Worm (Caenorhabditis elegans) whole organism, L1 larva: ENCODE data around the gene F01D5.10.
A peak's percentile ranks its signal among the peaks of the same experiment; 100 is the strongest.

ENCODE experiments used
- blmp-1 ChIP-seq: fragments of 150-350 bp; optimal IDR thresholded peaks from 2 replicates; lab custom pipeline; 2014; ENCODE audit warnings: missing biosample characterization, missing genetic modification characterization
- ceh-63 ChIP-seq: fragments of 200-800 bp; sonication (Bioruptor generic); optimal IDR thresholded peaks from 2 replicates; lab custom pipeline; 2018; ENCODE audit warnings: mild to moderate bottlenecking, missing genetic modification characterization, missing compliant biosample characterization
- ceh-8 ChIP-seq: fragments of 200-800 bp; sonication (Bioruptor generic); optimal IDR thresholded peaks from 2 replicates; lab custom pipeline; 2018; ENCODE audit warnings: mild to moderate bottlenecking, missing genetic modification characterization, moderate library complexity, missing compliant biosample characterization
- ceh-82 ChIP-seq, 3 experiments: fragments of 150-350 bp in 1 of 3; sonication (generic microtip) in 2 of 3; optimal IDR thresholded peaks; 2 replicates each; lab custom pipeline; 2014 to 2017; ENCODE audit warnings: missing biosample characterization in 3 of 3, missing genetic modification characterization in 3 of 3
- ces-1 ChIP-seq: fragments of 150-350 bp; optimal IDR thresholded peaks from 2 replicates; lab custom pipeline; 2014; ENCODE audit warnings: missing biosample characterization, missing genetic modification reagents, missing genetic modification characterization
- efl-1 ChIP-seq, 4 experiments: fragments of 150-350 bp; optimal IDR thresholded peaks in 3 of 4; peaks in 1 of 4; 1 replicate in 1 of 4; 2 replicates in 3 of 4; lab custom pipeline; 2014; ENCODE audit warnings: missing biosample characterization in 2 of 4, missing genetic modification characterization in 2 of 4, missing genetic modification reagents in 2 of 4
- elt-2 ChIP-seq: sonication (generic microtip); optimal IDR thresholded peaks from 2 replicates; lab custom pipeline; 2016; ENCODE audit warnings: missing genetic modification characterization, mild to moderate bottlenecking, inconsistent platforms, missing compliant biosample characterization, missing genetic modification reagents
- ets-5 ChIP-seq: fragments of 200-800 bp; sonication (Bioruptor generic); IDR thresholded peaks from 2 replicates; pipeline ENCODE4 v1.3.6; 2022; ENCODE audit warnings: missing genetic modification characterization, missing compliant biosample characterization
- fkh-10 ChIP-seq: sonication (generic microtip); optimal IDR thresholded peaks from 2 replicates; lab custom pipeline; 2017; ENCODE audit warnings: missing biosample characterization, missing genetic modification reagents, missing genetic modification characterization
- hlh-4 ChIP-seq: sonication (generic microtip); optimal IDR thresholded peaks from 2 replicates; lab custom pipeline; 2016; ENCODE audit warnings: mild to moderate bottlenecking, missing genetic modification characterization, missing compliant biosample characterization
- irx-1 ChIP-seq: sonication (generic microtip); optimal IDR thresholded peaks from 2 replicates; lab custom pipeline; 2016; ENCODE audit warnings: missing genetic modification characterization, missing compliant biosample characterization
- isw-1 ChIP-seq: fragments of 200-800 bp; sonication (Bioruptor generic); IDR thresholded peaks from 2 replicates; pipeline ENCODE4 v1.3.6; 2022; ENCODE audit warnings: missing genetic modification characterization, missing compliant biosample characterization
- lin-35 ChIP-seq, 2 experiments: fragments of 150-350 bp; optimal IDR thresholded peaks; 2 replicates each; lab custom pipeline; 2014; ENCODE audit warnings: missing biosample characterization in 2 of 2, missing genetic modification characterization in 2 of 2, missing genetic modification reagents in 2 of 2
- lir-3 ChIP-seq: sonication (generic microtip); optimal IDR thresholded peaks from 2 replicates; lab custom pipeline; 2016; ENCODE audit warnings: mild to moderate bottlenecking, missing genetic modification characterization, moderate library complexity, missing compliant biosample characterization; ENCODE audit not compliant: poor library complexity
- lsy-2 ChIP-seq, 2 experiments: fragments of 150-350 bp; optimal IDR thresholded peaks; 2 replicates each; lab custom pipeline; 2014; ENCODE audit warnings: missing biosample characterization in 2 of 2, missing genetic modification characterization in 2 of 2
- mab-9 ChIP-seq: fragments of 200-800 bp; sonication (Bioruptor generic); IDR thresholded peaks from 2 replicates; pipeline ENCODE4 v1.3.6; 2022; ENCODE audit warnings: missing genetic modification reagents, missing genetic modification characterization, missing compliant biosample characterization
- mdl-1 ChIP-seq, 2 experiments: fragments of 150-350 bp; optimal IDR thresholded peaks; 2 replicates each; lab custom pipeline; 2014 to 2017; ENCODE audit warnings: missing biosample characterization in 2 of 2, missing genetic modification characterization in 2 of 2, inconsistent platforms in 1 of 2
- nhr-11 ChIP-seq: fragments of 150-350 bp; optimal IDR thresholded peaks from 2 replicates; lab custom pipeline; 2014; ENCODE audit warnings: missing biosample characterization, missing genetic modification characterization
- nhr-71 ChIP-seq: sonication (generic microtip); optimal IDR thresholded peaks from 2 replicates; lab custom pipeline; 2016; ENCODE audit warnings: mild to moderate bottlenecking, missing genetic modification characterization, moderate library complexity, missing compliant biosample characterization
- nhr-77 ChIP-seq: fragments of 150-350 bp; optimal IDR thresholded peaks from 2 replicates; lab custom pipeline; 2014; ENCODE audit warnings: missing biosample characterization, missing genetic modification characterization
- nhr-84 ChIP-seq: sonication (generic microtip); optimal IDR thresholded peaks from 2 replicates; lab custom pipeline; 2017; ENCODE audit warnings: missing biosample characterization, missing genetic modification characterization
- pag-3 ChIP-seq: sonication (generic microtip); optimal IDR thresholded peaks from 2 replicates; lab custom pipeline; 2017; ENCODE audit warnings: missing genetic modification characterization, mild to moderate bottlenecking, missing compliant biosample characterization, antibody characterized with exemption, borderline replicate concordance; ENCODE audit not compliant: insufficient read depth
- pqm-1 ChIP-seq: sonication (generic microtip); optimal IDR thresholded peaks from 3 replicates; lab custom pipeline; 2017; ENCODE audit warnings: missing biosample characterization, missing genetic modification characterization
- rnt-1 ChIP-seq: sonication (generic microtip); optimal IDR thresholded peaks from 2 replicates; lab custom pipeline; 2016; ENCODE audit warnings: mild to moderate bottlenecking, missing genetic modification characterization, moderate library complexity, missing compliant biosample characterization
- skn-1 ChIP-seq: fragments of 150-350 bp; optimal IDR thresholded peaks from 2 replicates; lab custom pipeline; 2014; ENCODE audit warnings: missing biosample characterization, missing genetic modification characterization
- sox-4 ChIP-seq: sonication (generic microtip); optimal IDR thresholded peaks from 2 replicates; lab custom pipeline; 2016; ENCODE audit warnings: missing genetic modification characterization, missing compliant biosample characterization
- sptf-1 ChIP-seq: fragments of 150-350 bp; optimal IDR thresholded peaks from 2 replicates; lab custom pipeline; 2014; ENCODE audit warnings: missing biosample characterization, missing genetic modification characterization
- sup-37 ChIP-seq: fragments of 200-800 bp; sonication (Bioruptor generic); optimal IDR thresholded peaks from 2 replicates; lab custom pipeline; 2018; ENCODE audit warnings: mild to moderate bottlenecking, missing genetic modification characterization, missing compliant biosample characterization
- tbx-2 ChIP-seq: sonication (generic microtip); optimal IDR thresholded peaks from 2 replicates; lab custom pipeline; 2016; ENCODE audit warnings: missing genetic modification characterization, missing compliant biosample characterization
- unc-62 ChIP-seq: fragments of 150-350 bp; optimal IDR thresholded peaks from 2 replicates; lab custom pipeline; 2014; ENCODE audit warnings: missing biosample characterization, missing genetic modification reagents, missing genetic modification characterization
- unc-86 ChIP-seq: sonication (generic microtip); optimal IDR thresholded peaks from 2 replicates; lab custom pipeline; 2016; ENCODE audit warnings: missing genetic modification characterization, missing compliant biosample characterization
- unc-98 ChIP-seq: fragments of 200-800 bp; sonication (Bioruptor generic); IDR thresholded peaks from 2 replicates; pipeline ENCODE4 v1.3.6; 2022; ENCODE audit warnings: missing genetic modification characterization, missing compliant biosample characterization
- vab-15 ChIP-seq: sonication (generic microtip); optimal IDR thresholded peaks from 2 replicates; lab custom pipeline; 2017; ENCODE audit warnings: missing genotype, mild to moderate bottlenecking, missing genetic modification characterization, missing compliant biosample characterization
- xbp-1 ChIP-seq: sonication (generic microtip); optimal IDR thresholded peaks from 2 replicates; lab custom pipeline; 2016; ENCODE audit warnings: missing genetic modification characterization, missing compliant biosample characterization
- zag-1 ChIP-seq: fragments of 150-350 bp; optimal IDR thresholded peaks from 2 replicates; lab custom pipeline; 2014; ENCODE audit warnings: missing biosample characterization, missing genetic modification characterization
- ztf-4 ChIP-seq: fragments of 150-350 bp; optimal IDR thresholded peaks from 2 replicates; lab custom pipeline; 2014; ENCODE audit warnings: missing biosample characterization, missing genetic modification characterization

The F01D5.10 gene

ce11 chrII:14034559-14034958 lies 13.4 kb upstream of the F01D5.10 start:
- no peak for TF ChIP-seq sptf-1 (tag; lab: Kevin White, UChicago)
- no peak for TF ChIP-seq mdl-1 (tag; optimal IDR thresholded peaks at IDR 0.05; lab: Kevin White, UChicago)
- TF ChIP-seq unc-86 (tag; lab: Kevin White, UChicago): no peak
- TF ChIP-seq nhr-84 (tag; lab: Kevin White, UChicago): no peak
- no peak for TF ChIP-seq ceh-63 (GFP tag; lab: Kevin White, UChicago)
- no peak for TF ChIP-seq lir-3 (tag; lab: Kevin White, UChicago)
- TF ChIP-seq tbx-2 (tag; lab: Kevin White, UChicago): no peak
- TF ChIP-seq blmp-1 (tag; lab: Kevin White, UChicago): no peak
- no peak for TF ChIP-seq xbp-1 (tag; lab: Kevin White, UChicago)
- no peak for TF ChIP-seq skn-1 (tag; lab: Kevin White, UChicago)
- TF ChIP-seq unc-98: no peak
- no peak for TF ChIP-seq rnt-1 (tag; lab: Kevin White, UChicago)
- no peak for TF ChIP-seq elt-2 (tag; lab: Kevin White, UChicago)
- no peak for TF ChIP-seq sox-4 (tag; lab: Kevin White, UChicago)
- TF ChIP-seq irx-1: no peak
- TF ChIP-seq vab-15 (tag; lab: Kevin White, UChicago): no peak

- TF ChIP-seq ets-5: no peak
- no peak for TF ChIP-seq pqm-1 (tag; lab: Kevin White, UChicago)
- TF ChIP-seq efl-1 (optimal IDR thresholded peaks at IDR 0.05; lab: Kevin White, UChicago): no peak
- TF ChIP-seq efl-1 (GFP tag; optimal IDR thresholded peaks at IDR 0.05 in 1 of 2; lab: Kevin White, UChicago): no peak
- TF ChIP-seq nhr-71 (tag; lab: Kevin White, UChicago): peak; percentile 3
- TF ChIP-seq zag-1 (tag; lab: Kevin White, UChicago): no peak
Measured at ce11 chrII:14032705-14033104, 11.6 kb upstream of the F01D5.10 start.

ce11 chrII:14019625-14020024 lies 1.5 kb downstream of the F01D5.10 start:
- TF ChIP-seq ceh-8 (GFP tag; lab: Kevin White, UChicago): peak; percentile 43

- TF ChIP-seq nhr-77 (tag; lab: Kevin White, UChicago) (no peak), ceh-82 (tag; optimal IDR thresholded peaks at IDR 0.05; lab: Kevin White, UChicago) (no peak), unc-62 (no peak), lsy-2 (tag; optimal IDR thresholded peaks at IDR 0.05; lab: Kevin White, UChicago) (no peak), ztf-4 (no peak), ceh-63 (GFP tag; lab: Kevin White, UChicago) (no peak), isw-1 (GFP tag; lab: Robert Waterston, UW) (no peak), fkh-10 (GFP tag; lab: Kevin White, UChicago) (no peak), mab-9 (GFP tag; lab: Robert Waterston, UW) (no peak), ces-1 (no peak), lin-35 (GFP tag; optimal IDR thresholded peaks at IDR 0.05; lab: Kevin White, UChicago) (no peak), skn-1 (tag; lab: Kevin White, UChicago) (no peak), pag-3 (no peak), blmp-1 (tag; lab: Kevin White, UChicago) (no peak), sup-37 (GFP tag; lab: Kevin White, UChicago) (no peak), nhr-11 (tag; lab: Kevin White, UChicago) (no peak), hlh-4 (tag; lab: Kevin White, UChicago) (no peak)
- TF ChIP-seq, all 84 proteins: peak for 0
Measured at ce11 chrII:14018887-14019286, 2.2 kb downstream of the F01D5.10 start.
